Worm (Caenorhabditis elegans): ENCODE data around the gene ZC317.7.

ce11 chrV:5454955-5455354, 15.9 kb downstream of the ZC317.7 start:
- TF ChIP-seq tbp1 (GFP tag; optimal IDR thresholded peaks at IDR 0.05) (no peak), nhr-179 (tag; optimal IDR thresholded peaks at IDR 0.05) (no peak), pha-4 (tag; optimal IDR thresholded peaks at IDR 0.05) (no peak), snpc-4 (GFP tag; optimal IDR thresholded peaks at IDR 0.05) (no peak), snpc-4 (tag; optimal IDR thresholded peaks at IDR 0.05) (no peak), unc-62 (GFP tag; optimal IDR thresholded peaks at IDR 0.05) (no peak), F52B5.7 (tag; optimal IDR thresholded peaks at IDR 0.05) (no peak), nfya-1 (tag; optimal IDR thresholded peaks at IDR 0.05; ENCODE audit: borderline replicate concordance, insufficient read depth) (no peak), dpl-1 (GFP tag; optimal IDR thresholded peaks at IDR 0.05) (no peak), ztf-25 (GFP tag; IDR thresholded peaks at IDR 0.05) (no peak), unc-130 (GFP tag; optimal IDR thresholded peaks at IDR 0.05) (no peak), dox-1 (GFP tag; IDR thresholded peaks at IDR 0.05) (no peak), F10E7.11 (tag; optimal IDR thresholded peaks at IDR 0.05) (no peak), snpc-1.3 (tag; optimal IDR thresholded peaks at IDR 0.05; ENCODE audit: insufficient read depth) (no peak)

Data from whole organism, young adult.